Worm (Caenorhabditis elegans) whole organism, L2 larva: ENCODE measurements around the gene ift-43.

Source experiments
- F13H6.1 ChIP-seq: sonication (generic microtip); optimal IDR thresholded peaks from 2 replicates; lab custom pipeline; 2016; ENCODE audit warnings: missing genetic modification characterization, missing compliant biosample characterization
- R02D3.7 ChIP-seq: fragments of 150-350 bp; optimal IDR thresholded peaks from 2 replicates; lab custom pipeline; 2014; ENCODE audit warnings: missing biosample characterization, missing genetic modification characterization
- Y55F3AM.14 ChIP-seq: fragments of 200-800 bp; sonication (Bioruptor generic); optimal IDR thresholded peaks from 2 replicates; lab custom pipeline; 2018; ENCODE audit warnings: mild to moderate bottlenecking, missing genetic modification characterization, missing compliant biosample characterization
- ZK546.5 ChIP-seq: sonication (generic microtip); optimal IDR thresholded peaks from 2 replicates; lab custom pipeline; 2017; ENCODE audit warnings: missing biosample characterization, missing genetic modification characterization
- aly-2 ChIP-seq: fragments of 150-350 bp; optimal IDR thresholded peaks from 2 replicates; lab custom pipeline; 2014; ENCODE audit warnings: missing biosample characterization, missing genetic modification characterization
- ama-1 ChIP-seq: fragments of 150-350 bp; optimal IDR thresholded peaks from 2 replicates; lab custom pipeline; 2018; ENCODE audit warnings: inconsistent platforms
- blmp-1 ChIP-seq: sonication (generic microtip); optimal IDR thresholded peaks from 2 replicates; lab custom pipeline; 2017; ENCODE audit warnings: missing genetic modification characterization, mild to moderate bottlenecking, missing compliant biosample characterization, antibody characterized with exemption, moderate library complexity; ENCODE audit not compliant: insufficient read depth
- ceh-16 ChIP-seq: fragments of 150-350 bp; optimal IDR thresholded peaks from 2 replicates; lab custom pipeline; 2014; ENCODE audit warnings: missing biosample characterization, missing genetic modification characterization
- ceh-82 ChIP-seq: fragments of 150-350 bp; optimal IDR thresholded peaks from 2 replicates; lab custom pipeline; 2014; ENCODE audit warnings: missing biosample characterization, missing genetic modification characterization
- crh-2 ChIP-seq: sonication (generic microtip); optimal IDR thresholded peaks from 2 replicates; lab custom pipeline; 2017; ENCODE audit warnings: missing biosample characterization, missing genetic modification characterization
- dmd-4 ChIP-seq: sonication (generic microtip); optimal IDR thresholded peaks from 2 replicates; lab custom pipeline; 2017; ENCODE audit warnings: missing biosample characterization, missing genetic modification characterization
- egl-27 ChIP-seq: sonication (generic microtip); optimal IDR thresholded peaks from 3 replicates; lab custom pipeline; 2017; ENCODE audit warnings: missing biosample characterization, missing genetic modification reagents, missing genetic modification characterization
- elt-3 ChIP-seq: sonication (generic microtip); optimal IDR thresholded peaks from 2 replicates; lab custom pipeline; 2017; ENCODE audit warnings: missing biosample characterization, missing genetic modification characterization
- gmeb-1 ChIP-seq: fragments of 150-350 bp; optimal IDR thresholded peaks from 2 replicates; lab custom pipeline; 2014; ENCODE audit warnings: missing biosample characterization, missing genetic modification characterization
- lin-11 ChIP-seq: fragments of 150-350 bp; sonication (generic microtip); optimal IDR thresholded peaks from 2 replicates; lab custom pipeline; 2014; ENCODE audit warnings: missing biosample characterization, missing genetic modification characterization, inconsistent platforms, mixed read lengths
- lin-13 ChIP-seq: fragments of 150-350 bp; optimal IDR thresholded peaks from 2 replicates; lab custom pipeline; 2014; ENCODE audit warnings: missing biosample characterization, missing genetic modification reagents, missing genetic modification characterization
- lin-39 ChIP-seq: fragments of 150-350 bp; optimal IDR thresholded peaks from 2 replicates; lab custom pipeline; 2014; ENCODE audit warnings: missing biosample characterization, missing genetic modification reagents, missing genetic modification characterization
- lsy-2 ChIP-seq, 2 experiments: fragments of 150-350 bp in 1 of 2; sonication (generic microtip) in 1 of 2; optimal IDR thresholded peaks; 2 replicates each; lab custom pipeline; 2014 to 2017; ENCODE audit warnings: missing biosample characterization in 2 of 2, missing genetic modification characterization in 2 of 2
- mab-5 ChIP-seq: fragments of 150-350 bp; optimal IDR thresholded peaks from 2 replicates; lab custom pipeline; 2014; ENCODE audit warnings: missing biosample characterization, missing genetic modification characterization
- mbf-1 ChIP-seq: sonication (generic microtip); optimal IDR thresholded peaks from 2 replicates; lab custom pipeline; 2017; ENCODE audit warnings: missing biosample characterization, missing genetic modification characterization
- mdl-1 ChIP-seq, 2 experiments: fragments of 150-350 bp in 1 of 2; sonication (generic microtip) in 1 of 2; optimal IDR thresholded peaks; 2 replicates each; lab custom pipeline; 2017; ENCODE audit warnings: missing biosample characterization in 2 of 2, missing genetic modification characterization in 2 of 2
- nhr-11 ChIP-seq: fragments of 150-350 bp; optimal IDR thresholded peaks from 2 replicates; lab custom pipeline; 2014; ENCODE audit warnings: missing biosample characterization, missing genetic modification characterization
- nhr-237 ChIP-seq: fragments of 150-350 bp; optimal IDR thresholded peaks from 2 replicates; lab custom pipeline; 2014; ENCODE audit warnings: missing biosample characterization, missing genetic modification characterization
- sem-4 ChIP-seq: fragments of 150-350 bp; optimal IDR thresholded peaks from 2 replicates; lab custom pipeline; 2014; ENCODE audit warnings: missing biosample characterization, missing genetic modification reagents, missing genetic modification characterization
- skn-1 ChIP-seq: sonication (generic microtip); optimal IDR thresholded peaks from 2 replicates; lab custom pipeline; 2017; ENCODE audit warnings: missing biosample characterization, missing genetic modification characterization
- sma-3 ChIP-seq: sonication (generic microtip); optimal IDR thresholded peaks from 2 replicates; lab custom pipeline; 2016; ENCODE audit warnings: missing genetic modification reagents, missing genetic modification characterization, missing compliant biosample characterization
- snpc-4 ChIP-seq: fragments of 150-350 bp; optimal IDR thresholded peaks from 2 replicates; lab custom pipeline; 2014; ENCODE audit warnings: missing biosample characterization, missing genetic modification characterization
- unc-39 ChIP-seq: fragments of 150-350 bp; optimal IDR thresholded peaks from 2 replicates; lab custom pipeline; 2014; ENCODE audit warnings: missing biosample characterization, missing genetic modification characterization
- unc-62 ChIP-seq: fragments of 150-350 bp; optimal IDR thresholded peaks from 2 replicates; lab custom pipeline; 2014; ENCODE audit warnings: missing biosample characterization, missing genetic modification reagents, missing genetic modification characterization
- zag-1 ChIP-seq: fragments of 150-350 bp; optimal IDR thresholded peaks from 2 replicates; lab custom pipeline; 2014; ENCODE audit warnings: missing biosample characterization, missing genetic modification characterization
- ztf-1 ChIP-seq: fragments of 200-800 bp; sonication (Bioruptor generic); conservative IDR thresholded peaks from 2 replicates; pipeline ENCODE4 v1.3.6; 2022; ENCODE audit warnings: missing genetic modification characterization, missing compliant biosample characterization

The ift-43 gene

ce11 chrII:5648272-5648671 lies 12.3 kb downstream of the ift-43 start, which contains the start of gene ddl-1:
ddl-1 (minus strand) TSS chrII:5648372.
- no peak for TF ChIP-seq aly-2 (tag; lab: Kevin White, UChicago)
- TF ChIP-seq blmp-1 (tag; lab: Kevin White, UChicago) = no peak
- no peak for TF ChIP-seq mab-5 (tag; lab: Kevin White, UChicago)
- TF ChIP-seq egl-27 (tag; lab: Kevin White, UChicago) = no peak

ce11 chrII:5646942-5647341 lies 13.6 kb downstream of the ift-43 start, which contains the start of gene F59E12.9:
F59E12.9 (minus strand) TSS chrII:5647042.
- no peak for TF ChIP-seq snpc-4 (tag; lab: Kevin White, UChicago)
- TF ChIP-seq dmd-4 (tag; lab: Kevin White, UChicago) = no peak
- TF ChIP-seq lin-39 (tag; lab: Kevin White, UChicago) = no peak
- TF ChIP-seq skn-1 (tag; lab: Kevin White, UChicago) = no peak
- no peak for TF ChIP-seq unc-62 (GFP tag; lab: Kevin White, UChicago)
- TF ChIP-seq ama-1 (lab: Kevin White, UChicago) = no peak
- no peak for TF ChIP-seq aly-2 (tag; lab: Kevin White, UChicago)
- TF ChIP-seq unc-39 (tag; lab: Kevin White, UChicago) = no peak
- TF ChIP-seq R02D3.7 (tag; lab: Kevin White, UChicago) = no peak
- no peak for TF ChIP-seq blmp-1 (tag; lab: Kevin White, UChicago)
- no peak for TF ChIP-seq ceh-82
- no peak for TF ChIP-seq mab-5 (tag; lab: Kevin White, UChicago)
- no peak for TF ChIP-seq egl-27 (tag; lab: Kevin White, UChicago)

- TF ChIP-seq ztf-1 (GFP tag; lab: Robert Waterston, UW) = no peak
These were observed 18.5 kb downstream of the ift-43 start for ce11 chrII:5642110-5642509.

- TF ChIP-seq ceh-16 (tag; lab: Kevin White, UChicago) = no peak
- no peak for TF ChIP-seq lin-39 (tag; lab: Kevin White, UChicago)
- no peak for TF ChIP-seq R02D3.7 (tag; lab: Kevin White, UChicago)
- TF ChIP-seq zag-1 (tag; lab: Kevin White, UChicago) = no peak
- no peak for TF ChIP-seq mbf-1 (tag; lab: Kevin White, UChicago)
- TF ChIP-seq ZK546.5 (tag; lab: Kevin White, UChicago) = no peak
- TF ChIP-seq lin-13 (GFP tag; lab: Kevin White, UChicago) = no peak
- no peak for TF ChIP-seq nhr-11 (tag; lab: Kevin White, UChicago)
- TF ChIP-seq gmeb-1 (tag; lab: Kevin White, UChicago) = no peak
- TF ChIP-seq elt-3 = no peak
- TF ChIP-seq F13H6.1 (tag; lab: Kevin White, UChicago) = no peak
- no peak for TF ChIP-seq lin-11 (tag; lab: Kevin White, UChicago)
- no peak for TF ChIP-seq lsy-2 (tag; optimal IDR thresholded peaks at IDR 0.05; lab: Kevin White, UChicago)
- TF ChIP-seq sem-4 (tag; lab: Kevin White, UChicago) = no peak
- TF ChIP-seq Y55F3AM.14 (GFP tag; lab: Kevin White, UChicago) = no peak
- no peak for TF ChIP-seq nhr-237 (tag; lab: Kevin White, UChicago)
These were observed 20.1 kb downstream of the ift-43 start for ce11 chrII:5640362-5641079.

ce11 chrII:5638059-5638458 lies 22.5 kb downstream of the ift-43 start, which contains the start of gene F59E12.3:
F59E12.3 (plus strand) TSS chrII:5638359.
- TF ChIP-seq sma-3 (no peak), ZK546.5 (tag; lab: Kevin White, UChicago) (no peak), unc-39 (tag; lab: Kevin White, UChicago) (no peak), mdl-1 (tag; optimal IDR thresholded peaks at IDR 0.05; lab: Kevin White, UChicago) (no peak), crh-2 (tag; lab: Kevin White, UChicago) (no peak), F13H6.1 (tag; lab: Kevin White, UChicago) (no peak), elt-3 (no peak)
